Fruit fly (Drosophila melanogaster) whole organism, wandering third instar larva: ENCODE measurements around the gene CG14835.

Experiments
- Abd-B ChIP-seq: fragments of >200 bp; optimal IDR thresholded peaks from 2 replicates; lab custom pipeline; 2017; ENCODE audit warnings: missing biosample characterization, missing genetic modification characterization
- CG32264 ChIP-seq: fragments of 200-800 bp; sonication (Bioruptor generic); optimal IDR thresholded peaks from 2 replicates; lab custom pipeline; 2016; ENCODE audit warnings: missing biosample characterization, missing genetic modification characterization
- CG9705 ChIP-seq: fragments of 200-800 bp; sonication (Bioruptor generic); optimal IDR thresholded peaks from 2 replicates; lab custom pipeline; 2018; ENCODE audit warnings: missing biosample characterization, mild to moderate bottlenecking, missing genetic modification characterization
- Mio ChIP-seq: sonication (Bioruptor generic); optimal IDR thresholded peaks from 2 replicates; lab custom pipeline; 2016; ENCODE audit warnings: missing biosample characterization, missing genetic modification characterization
- Myc ChIP-seq: fragments of >200 bp; optimal IDR thresholded peaks from 2 replicates; lab custom pipeline; 2017
- Rel ChIP-seq, 2 experiments: fragments of 200-800 bp; sonication (Bioruptor generic) in 1 of 2; optimal IDR thresholded peaks; 2 replicates in 1 of 2; 3 replicates in 1 of 2; lab custom pipeline; 2016 to 2019; ENCODE audit warnings: mild to moderate bottlenecking in 2 of 2, missing biosample characterization in 2 of 2, missing genetic modification characterization in 2 of 2, moderate library complexity in 1 of 2
- br ChIP-seq: fragments of 200-800 bp; sonication (Bioruptor generic); optimal IDR thresholded peaks from 2 replicates; lab custom pipeline; 2016; ENCODE audit warnings: missing biosample characterization, missing genetic modification characterization
- dsf ChIP-seq: sonication (Bioruptor generic); optimal IDR thresholded peaks from 2 replicates; lab custom pipeline; 2016; ENCODE audit warnings: missing biosample characterization, missing genetic modification characterization, borderline replicate concordance
- foxo ChIP-seq, 2 experiments: fragments of 200-800 bp; sonication (Bioruptor generic); optimal IDR thresholded peaks; 2 replicates in 1 of 2; 3 replicates in 1 of 2; lab custom pipeline; 2016 to 2017; ENCODE audit warnings: missing biosample characterization in 2 of 2, missing genetic modification characterization in 2 of 2
- psq ChIP-seq: fragments of 200-800 bp; sonication (Bioruptor generic); optimal IDR thresholded peaks from 3 replicates; lab custom pipeline; 2017; ENCODE audit warnings: missing biosample characterization, mild to moderate bottlenecking, missing genetic modification characterization, moderate library complexity
- rgr ChIP-seq: fragments of 200-800 bp; sonication (Bioruptor generic); optimal IDR thresholded peaks from 3 replicates; lab custom pipeline; 2016; ENCODE audit warnings: missing biosample characterization, mild to moderate bottlenecking, missing genetic modification characterization
- sv ChIP-seq: fragments of 200-800 bp; sonication (Bioruptor generic); optimal IDR thresholded peaks from 3 replicates; lab custom pipeline; 2016; ENCODE audit warnings: missing biosample characterization, missing genetic modification characterization
- usp ChIP-seq: fragments of >200 bp; optimal IDR thresholded peaks from 2 replicates; lab custom pipeline; 2017; ENCODE audit warnings: missing biosample characterization, missing genetic modification characterization

dm6 chr3L:7449097-7449496 is 11.8 kb upstream of the CG14835 start:
- TF ChIP-seq Myc (lab: Kevin White, UChicago) (no peak), usp (GFP tag; lab: Kevin White, UChicago) (no peak), br (GFP tag; lab: Kevin White, UChicago) (no peak), rgr (GFP tag; lab: Kevin White, UChicago) (no peak), Abd-B (GFP tag; lab: Kevin White, UChicago) (no peak), CG9705 (GFP tag; lab: Kevin White, UChicago) (no peak), dsf (GFP tag; lab: Kevin White, UChicago) (no peak), psq (no peak), Mio (GFP tag; lab: Kevin White, UChicago) (no peak), sv (GFP tag; lab: Kevin White, UChicago) (no peak), Rel (GFP tag; optimal IDR thresholded peaks at IDR 0.05; lab: Kevin White, UChicago) (no peak), Rel (tag; optimal IDR thresholded peaks at IDR 0.05; lab: Kevin White, UChicago) (no peak), foxo (GFP tag; optimal IDR thresholded peaks at IDR 0.05; lab: Kevin White, UChicago) (no peak), CG32264 (GFP tag; lab: Kevin White, UChicago) (no peak)
